Worm (Caenorhabditis elegans): ENCODE results near the gene arp-11.

Gene arp-11

DNA sequence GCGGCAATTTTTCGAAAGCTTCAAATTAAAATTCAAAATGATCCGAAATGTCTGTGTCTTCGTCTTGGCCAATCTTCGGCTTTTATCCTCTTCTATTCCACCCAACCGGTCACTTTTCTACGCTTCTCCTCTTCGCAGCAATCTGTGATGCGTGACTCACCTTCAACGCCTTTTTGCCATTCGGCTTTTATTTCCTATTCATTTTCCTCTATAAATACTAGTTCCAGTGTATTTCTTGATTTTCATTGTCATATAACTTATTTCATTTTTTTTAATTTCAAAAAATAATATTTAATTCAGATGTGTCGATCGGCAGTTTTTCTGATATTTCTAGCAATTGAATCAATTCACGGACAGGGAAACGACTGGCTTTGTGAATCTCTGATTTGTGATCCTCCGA lies 18.1 kb upstream of the arp-11 start, which contains the start of gene C49H3.16:
TSS of gene C49H3.16 (plus strand) at position 301 of the 400 bp plus-strand sequence.
- no peak for TF ChIP-seq B0035.1 (tag; optimal IDR thresholded peaks at IDR 0.05)

DNA sequence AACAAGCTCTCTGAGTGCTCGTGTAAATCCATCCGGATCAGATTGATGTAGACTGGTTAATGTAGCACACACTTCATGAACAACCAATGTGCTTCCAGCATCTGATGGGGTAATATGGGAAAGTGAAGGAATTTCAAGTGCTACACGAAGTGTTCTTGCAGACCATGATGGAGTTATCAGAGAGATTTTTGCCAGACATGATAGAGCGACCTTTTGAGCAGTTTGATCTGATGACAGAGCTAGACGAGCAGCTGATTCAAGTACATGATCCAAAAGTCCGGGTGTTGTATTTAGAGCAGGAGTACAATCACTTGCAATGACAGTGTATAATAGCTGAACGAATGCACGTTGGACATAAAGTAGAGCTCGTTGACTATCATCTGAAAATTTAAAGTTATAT lies 15.8 kb upstream of the arp-11 start:
- no peak for TF ChIP-seq lsy-27 (tag; optimal IDR thresholded peaks at IDR 0.05; ENCODE audit: borderline replicate concordance, insufficient read depth)
- no peak for TF ChIP-seq athp-1 (tag; optimal IDR thresholded peaks at IDR 0.05)
- no peak for TF ChIP-seq attf-6 (GFP tag; IDR thresholded peaks at IDR 0.05)
- no peak for TF ChIP-seq lin-26 (GFP tag; IDR thresholded peaks at IDR 0.05)
- no peak for TF ChIP-seq ceh-40 (GFP tag; IDR thresholded peaks at IDR 0.05)
- no peak for TF ChIP-seq ceh-79 (tag; optimal IDR thresholded peaks at IDR 0.05)
- no peak for TF ChIP-seq let-526 (GFP tag; IDR thresholded peaks at IDR 0.05)
- no peak for TF ChIP-seq F49E8.2 (tag; optimal IDR thresholded peaks at IDR 0.05; ENCODE audit: insufficient read depth)
- no peak for TF ChIP-seq ceh-58 (GFP tag; IDR thresholded peaks at IDR 0.05)

DNA sequence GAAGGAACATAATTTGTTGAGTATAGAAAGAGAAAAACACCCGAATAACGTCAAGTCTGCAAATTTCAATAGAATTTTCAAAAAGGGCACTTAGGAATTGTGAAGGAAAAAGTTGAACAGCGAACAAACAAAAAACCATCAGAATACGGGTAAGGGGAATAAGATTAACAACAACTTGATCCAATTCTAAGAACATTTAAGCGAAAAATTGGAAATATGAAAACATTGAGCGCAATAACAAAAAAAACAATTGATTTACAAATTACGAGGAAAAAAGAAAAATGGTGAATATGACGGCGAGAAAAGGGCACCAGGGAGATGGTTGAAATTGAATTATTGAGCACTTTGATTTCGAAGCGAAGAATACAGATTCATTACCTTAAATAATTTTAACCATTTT lies 14.8 kb upstream of the arp-11 start:
- TF ChIP-seq snpc-1.3 (tag; optimal IDR thresholded peaks at IDR 0.05; ENCODE audit: insufficient read depth) (no peak), tbx-9 (tag; optimal IDR thresholded peaks at IDR 0.05; ENCODE audit: borderline replicate concordance) (no peak), B0019.2 (GFP tag; conservative IDR thresholded peaks at IDR 0.05) (no peak), egrh-3 (GFP tag; IDR thresholded peaks at IDR 0.05) (no peak), C17E4.6 (GFP tag; IDR thresholded peaks at IDR 0.05) (no peak), nhr-27 (tag; optimal IDR thresholded peaks at IDR 0.05) (no peak), F23B12.7 (tag; optimal IDR thresholded peaks at IDR 0.05; ENCODE audit: insufficient read depth) (no peak), dox-1 (GFP tag; IDR thresholded peaks at IDR 0.05) (no peak), rcor-1 (GFP tag; IDR thresholded peaks at IDR 0.05) (no peak), snpc-4 (GFP tag; optimal IDR thresholded peaks at IDR 0.05) (no peak), snpc-4 (tag; optimal IDR thresholded peaks at IDR 0.05) (no peak), madf-3 (GFP tag; IDR thresholded peaks at IDR 0.05) (no peak), sptf-2 (GFP tag; optimal IDR thresholded peaks at IDR 0.05) (no peak), F33H1.4 (GFP tag; IDR thresholded peaks at IDR 0.05) (no peak), hmg-20 (GFP tag; IDR thresholded peaks at IDR 0.05) (no peak), xnd-1 (tag; optimal IDR thresholded peaks at IDR 0.05) (no peak)

DNA sequence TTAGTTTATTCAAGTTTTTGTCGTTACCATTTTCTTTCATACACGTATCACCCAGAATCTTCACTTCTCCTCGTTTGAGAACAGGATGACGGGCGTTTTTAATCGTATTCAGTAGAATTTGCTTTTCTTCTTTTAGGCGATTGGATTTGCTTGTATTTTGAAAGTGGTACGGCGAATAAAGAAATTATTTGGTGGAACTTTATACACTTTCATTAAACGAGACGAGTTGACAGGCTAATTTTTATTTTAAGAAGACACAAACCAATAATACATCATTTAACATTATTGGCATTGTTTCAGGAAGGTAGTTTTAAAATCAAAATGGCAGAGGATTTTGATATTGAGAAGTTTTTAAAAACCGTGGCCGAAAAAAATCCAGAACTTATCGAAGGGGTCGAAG lies 12.9 kb upstream of the arp-11 start, which contains the start of gene C49H3.4:
TSS of gene C49H3.4 (plus strand) at position 301 of the 400 bp plus-strand sequence.
- TF ChIP-seq bed-2 (GFP tag; IDR thresholded peaks at IDR 0.05) (no peak), madf-3 (GFP tag; IDR thresholded peaks at IDR 0.05) (0 out of 2 replicates have a peak, but pooled peaks have one; percentile 3), Y56A3A.18 (GFP tag; IDR thresholded peaks at IDR 0.05) (no peak), lir-1 (GFP tag; conservative IDR thresholded peaks at IDR 0.05) (no peak), sdz-38 (tag; optimal IDR thresholded peaks at IDR 0.05) (no peak), K11D2.4 (GFP tag; IDR thresholded peaks at IDR 0.05) (no peak), mxl-1 (tag; optimal IDR thresholded peaks at IDR 0.05) (no peak), lin-26 (GFP tag; IDR thresholded peaks at IDR 0.05) (no peak)

DNA sequence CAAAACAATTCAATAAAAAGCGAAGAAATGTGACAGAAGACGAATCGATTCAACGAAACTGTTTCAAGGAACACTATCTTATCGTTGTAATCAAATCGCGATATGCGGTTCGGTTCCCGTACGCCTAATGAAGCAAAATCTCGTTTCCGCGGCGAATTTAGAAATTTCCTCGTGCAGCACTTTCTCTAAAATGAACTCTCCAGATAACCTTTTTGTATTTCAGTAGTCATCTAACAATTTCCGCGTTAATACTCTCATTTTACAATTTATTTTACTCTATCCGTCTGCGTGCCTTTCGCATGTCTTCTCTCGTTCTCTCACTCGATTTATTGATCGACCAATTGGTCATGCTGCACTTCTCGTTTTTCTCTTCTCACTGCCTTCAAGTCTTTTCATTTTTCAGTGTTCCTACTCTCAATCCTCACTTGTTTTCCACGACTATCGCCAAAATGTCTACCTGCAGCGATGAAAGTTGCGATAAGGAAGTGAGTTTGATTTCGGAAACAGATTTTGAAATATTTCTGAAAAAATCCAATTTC lies 8.2 kb upstream of the arp-11 start, which contains the start of the genes npp-27 and ntl-4:
TSS of gene npp-27 (minus strand) at position 51 of the 539 bp plus-strand sequence.
TSS of gene ntl-4 (plus strand) at position 379 of the 539 bp plus-strand sequence.
- TF ChIP-seq hsf-1 (GFP tag; IDR thresholded peaks at IDR 0.05), result 0 out of 2 replicates have a peak, but pooled peaks have one; percentile 21
- TF ChIP-seq cebp-1 (GFP tag; IDR thresholded peaks at IDR 0.05), result no peak
- peak; percentile 41 for TF ChIP-seq cebp-1 (tag; optimal IDR thresholded peaks at IDR 0.05)
- no peak for TF ChIP-seq madf-6 (GFP tag; IDR thresholded peaks at IDR 0.05)
- TF ChIP-seq lsl-1 (GFP tag; optimal IDR thresholded peaks at IDR 0.05), result no peak
- no peak for TF ChIP-seq bed-2 (GFP tag; IDR thresholded peaks at IDR 0.05)
- no peak for TF ChIP-seq dpl-1 (GFP tag; optimal IDR thresholded peaks at IDR 0.05)
- TF ChIP-seq repo-1 (tag; optimal IDR thresholded peaks at IDR 0.05), result no peak
- no peak for TF ChIP-seq lir-1 (GFP tag; conservative IDR thresholded peaks at IDR 0.05)
- no peak for TF ChIP-seq lin-26 (GFP tag; IDR thresholded peaks at IDR 0.05)
- no peak for TF ChIP-seq ztf-26 (tag; optimal IDR thresholded peaks at IDR 0.05)
- peak; percentile 34 for TF ChIP-seq ama-1 (optimal IDR thresholded peaks at IDR 0.05)
- no peak for TF ChIP-seq ama-1 (GFP tag; optimal IDR thresholded peaks at IDR 0.05)
- peak; percentile 11 for TF ChIP-seq lin-40 (tag; optimal IDR thresholded peaks at IDR 0.05)
- TF ChIP-seq F57C9.4 (tag; optimal IDR thresholded peaks at IDR 0.05), result no peak
